Worm (Caenorhabditis elegans): Measurements from ENCODE around the gene Y66D12A.1.

ce11 chrIII:11612371-11612770, 4.4 kb downstream of the Y66D12A.1 start, which contains the start of the genes Y66A7A.9 and Y66A7A.4:
- TF ChIP-seq ceh-36 (tag; optimal IDR thresholded peaks at IDR 0.05) (no peak), ama-1 (optimal IDR thresholded peaks at IDR 0.05) (no peak), scrt-1 (GFP tag; IDR thresholded peaks at IDR 0.05) (no peak), hmbx-1 (tag; optimal IDR thresholded peaks at IDR 0.05) (no peak), flt-1 (GFP tag; IDR thresholded peaks at IDR 0.05) (no peak), pes-1 (GFP tag; IDR thresholded peaks at IDR 0.05) (no peak), hnd-1 (tag; optimal IDR thresholded peaks at IDR 0.05) (no peak), B0310.2 (tag; optimal IDR thresholded peaks at IDR 0.05) (no peak)

Measured in whole organism, early embryonic.